Worm (Caenorhabditis elegans) whole organism, L1 larva: Measurements from ENCODE around the gene C55A6.10.

Experiments
- C16A3.4 ChIP-seq: fragments of 150-350 bp; optimal IDR thresholded peaks from 2 replicates; lab custom pipeline; 2014; ENCODE audit warnings: missing biosample characterization, missing genetic modification characterization
- Y116A8C.19 ChIP-seq: sonication (generic microtip); optimal IDR thresholded peaks from 2 replicates; lab custom pipeline; 2016; ENCODE audit warnings: missing compliant biosample characterization, missing genetic modification characterization, borderline replicate concordance
- aha-1 ChIP-seq: fragments of 150-350 bp; optimal IDR thresholded peaks from 2 replicates; lab custom pipeline; 2014; ENCODE audit warnings: missing biosample characterization, missing genetic modification characterization
- blmp-1 ChIP-seq: fragments of 150-350 bp; optimal IDR thresholded peaks from 2 replicates; lab custom pipeline; 2014; ENCODE audit warnings: missing biosample characterization, missing genetic modification characterization
- ceh-82 ChIP-seq, 3 experiments: fragments of 150-350 bp in 1 of 3; sonication (generic microtip) in 2 of 3; optimal IDR thresholded peaks; 2 replicates each; lab custom pipeline; 2014 to 2017; ENCODE audit warnings: missing biosample characterization in 3 of 3, missing genetic modification characterization in 3 of 3
- ceh-88 ChIP-seq: fragments of 200-800 bp; sonication (Bioruptor generic); IDR thresholded peaks from 2 replicates; pipeline ENCODE4 v1.3.6; 2022; ENCODE audit warnings: missing genetic modification characterization, missing compliant biosample characterization
- dpl-1 ChIP-seq, 3 experiments: fragments of 150-350 bp in 2 of 3; sonication (generic microtip) in 1 of 3; optimal IDR thresholded peaks; 2 replicates each; lab custom pipeline; 2014 to 2017; ENCODE audit warnings: missing biosample characterization in 3 of 3, missing genetic modification characterization in 3 of 3, missing genetic modification reagents in 3 of 3
- efl-1 ChIP-seq, 4 experiments: fragments of 150-350 bp; optimal IDR thresholded peaks in 3 of 4; peaks in 1 of 4; 1 replicate in 1 of 4; 2 replicates in 3 of 4; lab custom pipeline; 2014; ENCODE audit warnings: missing biosample characterization in 2 of 4, missing genetic modification characterization in 2 of 4, missing genetic modification reagents in 2 of 4
- efl-3 ChIP-seq: fragments of 200-800 bp; sonication (Bioruptor generic); optimal IDR thresholded peaks from 2 replicates; lab custom pipeline; 2018; ENCODE audit warnings: mild to moderate bottlenecking, missing genetic modification characterization, missing compliant biosample characterization
- egl-27 ChIP-seq, 2 experiments: fragments of 150-350 bp in 1 of 2; sonication (generic microtip); optimal IDR thresholded peaks; 3 replicates each; lab custom pipeline; 2017 to 2018; ENCODE audit warnings: missing biosample characterization in 2 of 2, missing genetic modification characterization in 2 of 2, missing genetic modification reagents in 2 of 2
- elt-3 ChIP-seq, 6 experiments: fragments of 150-350 bp in 1 of 6; sonication (generic microtip); optimal IDR thresholded peaks; 2 replicates each; lab custom pipeline; 2017 to 2018; ENCODE audit warnings: missing biosample characterization in 6 of 6, missing genetic modification characterization in 6 of 6, inconsistent platforms in 1 of 6
- fos-1 ChIP-seq: fragments of 150-350 bp; optimal IDR thresholded peaks from 2 replicates; lab custom pipeline; 2014; ENCODE audit warnings: missing biosample characterization, missing genetic modification characterization
- grh-1 ChIP-seq: fragments of 200-800 bp; sonication (Bioruptor generic); IDR thresholded peaks from 2 replicates; pipeline ENCODE4 v1.3.6; 2022; ENCODE audit warnings: missing genetic modification reagents, missing genetic modification characterization, missing compliant biosample characterization
- hlh-4 ChIP-seq: sonication (generic microtip); optimal IDR thresholded peaks from 2 replicates; lab custom pipeline; 2016; ENCODE audit warnings: mild to moderate bottlenecking, missing genetic modification characterization, missing compliant biosample characterization
- hpl-2 ChIP-seq: fragments of 150-350 bp; optimal IDR thresholded peaks from 2 replicates; lab custom pipeline; 2014; ENCODE audit warnings: missing biosample characterization, missing genetic modification reagents, missing genetic modification characterization
- jun-1 ChIP-seq: fragments of 150-350 bp; optimal IDR thresholded peaks from 2 replicates; lab custom pipeline; 2014; ENCODE audit warnings: missing biosample characterization, missing genetic modification reagents, missing genetic modification characterization
- lin-13 ChIP-seq: fragments of 150-350 bp; optimal IDR thresholded peaks from 2 replicates; lab custom pipeline; 2014; ENCODE audit warnings: missing biosample characterization, missing genetic modification reagents, missing genetic modification characterization
- lin-14 ChIP-seq: fragments of 200-800 bp; sonication (Bioruptor generic); optimal IDR thresholded peaks from 2 replicates; lab custom pipeline; 2018; ENCODE audit warnings: mild to moderate bottlenecking, missing genetic modification characterization, moderate library complexity, missing compliant biosample characterization
- lin-35 ChIP-seq, 2 experiments: fragments of 150-350 bp; optimal IDR thresholded peaks; 2 replicates each; lab custom pipeline; 2014; ENCODE audit warnings: missing biosample characterization in 2 of 2, missing genetic modification characterization in 2 of 2, missing genetic modification reagents in 2 of 2
- lir-3 ChIP-seq: sonication (generic microtip); optimal IDR thresholded peaks from 2 replicates; lab custom pipeline; 2016; ENCODE audit warnings: mild to moderate bottlenecking, missing genetic modification characterization, moderate library complexity, missing compliant biosample characterization; ENCODE audit not compliant: poor library complexity
- lsy-2 ChIP-seq, 2 experiments: fragments of 150-350 bp; optimal IDR thresholded peaks; 2 replicates each; lab custom pipeline; 2014; ENCODE audit warnings: missing biosample characterization in 2 of 2, missing genetic modification characterization in 2 of 2
- mab-9 ChIP-seq: fragments of 200-800 bp; sonication (Bioruptor generic); IDR thresholded peaks from 2 replicates; pipeline ENCODE4 v1.3.6; 2022; ENCODE audit warnings: missing genetic modification reagents, missing genetic modification characterization, missing compliant biosample characterization
- mdl-1 ChIP-seq, 2 experiments: fragments of 150-350 bp; optimal IDR thresholded peaks; 2 replicates each; lab custom pipeline; 2014 to 2017; ENCODE audit warnings: missing biosample characterization in 2 of 2, missing genetic modification characterization in 2 of 2, inconsistent platforms in 1 of 2
- mep-1 ChIP-seq: fragments of 150-350 bp; optimal IDR thresholded peaks from 2 replicates; lab custom pipeline; 2014; ENCODE audit warnings: missing biosample characterization, missing genetic modification characterization
- nhr-20 ChIP-seq: sonication (generic microtip); optimal IDR thresholded peaks from 2 replicates; lab custom pipeline; 2016; ENCODE audit warnings: mild to moderate bottlenecking, missing genetic modification characterization, missing compliant biosample characterization
- nhr-47 ChIP-seq: sonication (generic microtip); optimal IDR thresholded peaks from 2 replicates; lab custom pipeline; 2016; ENCODE audit warnings: mild to moderate bottlenecking, missing genetic modification characterization, moderate library complexity, missing compliant biosample characterization
- nhr-71 ChIP-seq: sonication (generic microtip); optimal IDR thresholded peaks from 2 replicates; lab custom pipeline; 2016; ENCODE audit warnings: mild to moderate bottlenecking, missing genetic modification characterization, moderate library complexity, missing compliant biosample characterization
- nhr-77 ChIP-seq: fragments of 150-350 bp; optimal IDR thresholded peaks from 2 replicates; lab custom pipeline; 2014; ENCODE audit warnings: missing biosample characterization, missing genetic modification characterization
- nhr-85 ChIP-seq: sonication (generic microtip); peaks from one replicate; lab custom pipeline; 2016; ENCODE audit warnings: missing genetic modification characterization, inconsistent platforms, missing compliant biosample characterization
- nhr-90 ChIP-seq: sonication (generic microtip); optimal IDR thresholded peaks from 2 replicates; lab custom pipeline; 2016; ENCODE audit warnings: mild to moderate bottlenecking, missing genetic modification characterization, missing compliant biosample characterization; ENCODE audit not compliant: poor library complexity
- pag-3 ChIP-seq: sonication (generic microtip); optimal IDR thresholded peaks from 2 replicates; lab custom pipeline; 2017; ENCODE audit warnings: missing genetic modification characterization, mild to moderate bottlenecking, missing compliant biosample characterization, antibody characterized with exemption, borderline replicate concordance; ENCODE audit not compliant: insufficient read depth
- pax-3 ChIP-seq: fragments of 200-800 bp; sonication (Bioruptor generic); optimal IDR thresholded peaks from 2 replicates; lab custom pipeline; 2018; ENCODE audit warnings: mild to moderate bottlenecking, missing genetic modification characterization, moderate library complexity, missing compliant biosample characterization
- pqm-1 ChIP-seq: sonication (generic microtip); optimal IDR thresholded peaks from 3 replicates; lab custom pipeline; 2017; ENCODE audit warnings: missing biosample characterization, missing genetic modification characterization
- rnt-1 ChIP-seq: sonication (generic microtip); optimal IDR thresholded peaks from 2 replicates; lab custom pipeline; 2016; ENCODE audit warnings: mild to moderate bottlenecking, missing genetic modification characterization, moderate library complexity, missing compliant biosample characterization
- skn-1 ChIP-seq: fragments of 150-350 bp; optimal IDR thresholded peaks from 2 replicates; lab custom pipeline; 2014; ENCODE audit warnings: missing biosample characterization, missing genetic modification characterization
- snu-23 ChIP-seq: sonication (generic microtip); optimal IDR thresholded peaks from 2 replicates; lab custom pipeline; 2016; ENCODE audit warnings: missing genetic modification characterization, missing compliant biosample characterization
- sup-37 ChIP-seq: fragments of 200-800 bp; sonication (Bioruptor generic); optimal IDR thresholded peaks from 2 replicates; lab custom pipeline; 2018; ENCODE audit warnings: mild to moderate bottlenecking, missing genetic modification characterization, missing compliant biosample characterization
- swsn-7 ChIP-seq: sonication (generic microtip); optimal IDR thresholded peaks from 2 replicates; lab custom pipeline; 2016; ENCODE audit warnings: missing genetic modification characterization, missing compliant biosample characterization
- unc-130 ChIP-seq: fragments of 150-350 bp; optimal IDR thresholded peaks from 2 replicates; lab custom pipeline; 2017; ENCODE audit warnings: missing biosample characterization, missing genetic modification characterization, inconsistent platforms
- unc-62 ChIP-seq: fragments of 150-350 bp; optimal IDR thresholded peaks from 2 replicates; lab custom pipeline; 2014; ENCODE audit warnings: missing biosample characterization, missing genetic modification reagents, missing genetic modification characterization
- unc-98 ChIP-seq: fragments of 200-800 bp; sonication (Bioruptor generic); IDR thresholded peaks from 2 replicates; pipeline ENCODE4 v1.3.6; 2022; ENCODE audit warnings: missing genetic modification characterization, missing compliant biosample characterization
- zip-4 ChIP-seq: fragments of 200-800 bp; sonication (Bioruptor generic); optimal IDR thresholded peaks from 2 replicates; lab custom pipeline; 2018; ENCODE audit warnings: mild to moderate bottlenecking, missing genetic modification characterization, moderate library complexity, missing compliant biosample characterization
- ztf-11 ChIP-seq, 2 experiments: sonication (generic microtip); optimal IDR thresholded peaks; 2 replicates each; lab custom pipeline; 2016 to 2017; ENCODE audit warnings: missing genetic modification characterization in 2 of 2, missing biosample characterization in 1 of 2, missing compliant biosample characterization in 1 of 2

Gene C55A6.10

DNA sequence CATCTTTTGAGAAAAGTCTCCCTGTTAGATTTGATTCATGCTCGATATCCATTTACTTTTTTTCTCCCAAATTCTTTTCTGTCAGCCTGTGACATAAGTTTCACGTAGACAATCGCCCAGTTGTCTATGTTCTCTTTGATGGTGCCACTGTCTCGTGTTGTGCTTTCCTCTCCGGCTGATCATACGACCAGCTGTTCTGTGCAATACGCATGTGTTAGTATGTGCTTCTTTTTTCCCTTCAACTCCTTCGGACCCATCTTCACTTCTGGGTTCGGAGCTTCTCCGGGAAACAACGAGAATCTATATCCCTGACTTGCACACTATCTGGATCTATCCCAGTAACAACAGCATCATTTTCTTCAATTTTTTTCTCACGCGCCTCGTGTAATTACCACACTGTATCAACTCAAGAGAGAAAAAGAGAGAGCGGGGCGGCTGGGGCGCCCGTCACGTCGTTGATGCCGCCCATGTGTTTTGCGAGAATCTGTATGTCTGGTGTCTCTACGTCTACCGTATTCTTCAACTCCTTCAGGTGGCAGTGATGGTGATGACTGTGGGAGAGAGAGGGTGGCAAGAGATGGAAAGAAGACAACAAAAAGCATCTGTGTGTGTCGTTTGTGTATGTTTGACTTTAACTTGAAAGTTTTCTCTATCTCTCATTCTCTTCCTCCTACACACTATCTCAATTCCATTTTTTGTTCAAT, 26.8 kb downstream of the C55A6.10 start (continued):
- TF ChIP-seq nhr-77 (tag; lab: Kevin White, UChicago) = peak; percentile 79
- TF ChIP-seq unc-62 (GFP tag; lab: Kevin White, UChicago) = no peak
- TF ChIP-seq jun-1 (tag; lab: Kevin White, UChicago) = peak; percentile 58
- TF ChIP-seq fos-1 = peak; percentile 82
- peak; percentile 79 for TF ChIP-seq rnt-1
- peak in 1 of 3 experiments; percentile 50 for TF ChIP-seq ceh-82 (tag; optimal IDR thresholded peaks at IDR 0.05; lab: Kevin White, UChicago)
- TF ChIP-seq mdl-1 (tag; optimal IDR thresholded peaks at IDR 0.05; lab: Kevin White, UChicago) = peak; percentile 53 to 96
- TF ChIP-seq pqm-1 (tag; lab: Kevin White, UChicago) = peak; percentile 30
- peak; percentile 75 for TF ChIP-seq lin-13 (GFP tag; lab: Kevin White, UChicago)
- peak; percentile 97 for TF ChIP-seq lin-14
- TF ChIP-seq nhr-47 (tag; lab: Kevin White, UChicago) = peak; percentile 76
- TF ChIP-seq skn-1 (tag; lab: Kevin White, UChicago) = peak; percentile 62
- peak; percentile 89 for TF ChIP-seq unc-130 (tag; lab: Kevin White, UChicago)
- peak in 1 of 2 experiments; percentile 13 for TF ChIP-seq ztf-11 (tag; optimal IDR thresholded peaks at IDR 0.05; lab: Kevin White, UChicago)
- TF ChIP-seq hlh-4 = no peak
- TF ChIP-seq, all 84 proteins: peak for 49

DNA sequence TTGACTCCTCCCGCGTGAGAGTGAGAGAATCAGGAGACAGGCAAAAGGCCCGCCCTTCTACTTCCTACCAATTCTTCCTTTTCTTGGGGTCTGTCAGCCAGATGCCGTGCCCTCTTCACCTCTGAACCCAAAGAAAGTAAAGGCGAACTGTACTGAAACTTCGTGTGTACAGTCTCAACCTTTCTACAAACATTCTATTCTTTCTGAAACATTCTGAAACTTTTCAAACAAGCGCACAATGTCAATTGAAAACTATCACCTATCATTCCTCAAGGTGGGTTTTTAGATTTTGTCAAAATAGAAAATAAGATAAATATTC, 27.3 kb downstream of the C55A6.10 start:
- TF ChIP-seq Y116A8C.19 (tag; lab: Kevin White, UChicago) (no peak), rnt-1 (no peak), sup-37 (GFP tag; lab: Kevin White, UChicago) (no peak), unc-98 (GFP tag; lab: Robert Waterston, UW) (no peak)

- TF ChIP-seq efl-1 (optimal IDR thresholded peaks at IDR 0.05; lab: Kevin White, UChicago) (peak; percentile 1 to 14), efl-1 (GFP tag; optimal IDR thresholded peaks at IDR 0.05 in 1 of 2; lab: Kevin White, UChicago) (peak in 1 of 2 experiments; percentile 90), zip-4 (GFP tag; lab: Kevin White, UChicago) (no peak), lsy-2 (tag; optimal IDR thresholded peaks at IDR 0.05; lab: Kevin White, UChicago) (peak in 1 of 2 experiments; percentile 50), pax-3 (tag; lab: Kevin White, UChicago) (peak; percentile 27), C16A3.4 (no peak), pag-3 (tag; lab: Kevin White, UChicago) (peak; percentile 59), nhr-85 (peak; percentile 99), lin-35 (GFP tag; optimal IDR thresholded peaks at IDR 0.05; lab: Kevin White, UChicago) (peak in 1 of 2 experiments; percentile 31), egl-27 (tag; optimal IDR thresholded peaks at IDR 0.05; lab: Kevin White, UChicago) (peak in 1 of 2 experiments; percentile 58), aha-1 (no peak), unc-130 (tag; lab: Kevin White, UChicago) (no peak), nhr-77 (tag; lab: Kevin White, UChicago) (no peak), mdl-1 (tag; optimal IDR thresholded peaks at IDR 0.05; lab: Kevin White, UChicago) (peak in 1 of 2 experiments; percentile 57), nhr-71 (tag; lab: Kevin White, UChicago) (peak; percentile 66), mep-1 (peak; percentile 1), rnt-1 (peak; percentile 41), blmp-1 (tag; lab: Kevin White, UChicago) (peak; percentile 100), lin-13 (GFP tag; lab: Kevin White, UChicago) (peak; percentile 13), jun-1 (tag; lab: Kevin White, UChicago) (peak; percentile 14), grh-1 (GFP tag; lab: Robert Waterston, UW) (peak; percentile 96), ceh-88 (GFP tag; lab: Robert Waterston, UW) (no peak), snu-23 (GFP tag; lab: Kevin White, UChicago) (peak; percentile 51), swsn-7 (tag; lab: Kevin White, UChicago) (peak; percentile 9), ztf-11 (tag; optimal IDR thresholded peaks at IDR 0.05; lab: Kevin White, UChicago) (no peak), hpl-2 (GFP tag; lab: Kevin White, UChicago) (no peak), mab-9 (GFP tag; lab: Robert Waterston, UW) (0 out of 2 replicates have a peak, but pooled peaks have one; percentile 38), efl-3 (GFP tag; lab: Kevin White, UChicago) (peak; percentile 13), hlh-4 (no peak), sup-37 (GFP tag; lab: Kevin White, UChicago) (no peak), nhr-20 (tag; lab: Kevin White, UChicago) (peak; percentile 63), lin-14 (peak; percentile 88), dpl-1 (GFP tag; optimal IDR thresholded peaks at IDR 0.05; lab: Kevin White, UChicago) (peak in 1 of 3 experiments; percentile 8), skn-1 (tag; lab: Kevin White, UChicago) (peak; percentile 27), elt-3 (tag; optimal IDR thresholded peaks at IDR 0.05; lab: Kevin White, UChicago) (peak in 4 of 6 experiments; percentile 20 to 71 (median 39)), nhr-90 (peak; percentile 60), lir-3 (tag; lab: Kevin White, UChicago) (no peak)
- TF ChIP-seq, all 84 proteins: peak for 25
These were observed 27.8 kb downstream of the C55A6.10 start for ce11 chrV:11532964-11533363.
